Fruit fly (Drosophila melanogaster): ENCODE results near the gene CG32264.

CG32264 gene

dm6 chr3L:3765782-3766520 is 40.3 kb downstream of the CG32264 start (continued):
- TF ChIP-seq CG11398 (GFP tag; optimal IDR thresholded peaks at IDR 0.05) (peak; percentile 9), az2 (GFP tag; optimal IDR thresholded peaks at IDR 0.05) (peak; percentile 56), CG5180 (GFP tag; optimal IDR thresholded peaks at IDR 0.05) (peak; percentile 26), CG17568 (GFP tag; optimal IDR thresholded peaks at IDR 0.05) (peak; percentile 8), CG4424 (GFP tag; optimal IDR thresholded peaks at IDR 0.05) (peak; percentile 53), nmo (GFP tag; optimal IDR thresholded peaks at IDR 0.05) (peak; percentile 80), CG10654 (GFP tag; optimal IDR thresholded peaks at IDR 0.05) (peak; percentile 35), Aef1 (GFP tag; IDR thresholded peaks at IDR 0.05) (peak; percentile 54), CG15073 (GFP tag; optimal IDR thresholded peaks at IDR 0.05) (no peak), CG6654 (GFP tag; optimal IDR thresholded peaks at IDR 0.05) (peak; percentile 30), CG32532 (GFP tag; IDR thresholded peaks at IDR 0.05) (peak; percentile 81), CG6765 (GFP tag; optimal IDR thresholded peaks at IDR 0.05) (peak; percentile 60), Dek (tag; optimal IDR thresholded peaks at IDR 0.05) (peak; percentile 78), ranshi (GFP tag; IDR thresholded peaks at IDR 0.05) (peak; percentile 72), tap (tag; optimal IDR thresholded peaks at IDR 0.05) (peak; percentile 61), sima (GFP tag; optimal IDR thresholded peaks at IDR 0.05) (no peak), CG11696 (GFP tag; IDR thresholded peaks at IDR 0.05) (peak; percentile 42), Med (GFP tag) (peak; percentile 85), eve (GFP tag; optimal IDR thresholded peaks at IDR 0.05) (peak in 1 of 2 experiments; percentile 84), pb (GFP tag; optimal IDR thresholded peaks at IDR 0.05) (no peak), CG8281 (tag; optimal IDR thresholded peaks at IDR 0.05) (peak; percentile 57), caup (GFP tag; optimal IDR thresholded peaks at IDR 0.05; ENCODE audit: severe bottlenecking) (peak; percentile 58), Abd-B (GFP tag; optimal IDR thresholded peaks at IDR 0.05) (peak; percentile 70), tio (GFP tag; optimal IDR thresholded peaks at IDR 0.05) (peak; percentile 68), crc (GFP tag; optimal IDR thresholded peaks at IDR 0.05) (peak; percentile 10), Awh (GFP tag; IDR thresholded peaks at IDR 0.05) (peak; percentile 72), Mes4 (GFP tag; optimal IDR thresholded peaks at IDR 0.05) (no peak), chn (GFP tag; optimal IDR thresholded peaks at IDR 0.05) (peak; percentile 11), CG13296 (GFP tag; optimal IDR thresholded peaks at IDR 0.05) (peak; percentile 77), CG17912 (GFP tag; optimal IDR thresholded peaks at IDR 0.05) (peak; percentile 20), CG3407 (GFP tag; optimal IDR thresholded peaks at IDR 0.05) (peak; percentile 46), pum (GFP tag; optimal IDR thresholded peaks at IDR 0.05) (peak; percentile 19), vvl (GFP tag; IDR thresholded peaks at IDR 0.05) (peak; percentile 82), Xrp1 (GFP tag; IDR thresholded peaks at IDR 0.05) (peak; percentile 75), ci (GFP tag; IDR thresholded peaks at IDR 0.05) (peak; percentile 83), fd102C (GFP tag; optimal IDR thresholded peaks at IDR 0.05) (no peak), Hr3 (GFP tag; optimal IDR thresholded peaks at IDR 0.05) (peak; percentile 69), CG3065 (GFP tag; optimal IDR thresholded peaks at IDR 0.05) (peak; percentile 43), lov (optimal IDR thresholded peaks at IDR 0.05) (no peak), lov (GFP tag; IDR thresholded peaks at IDR 0.05) (no peak), Fer1 (GFP tag; optimal IDR thresholded peaks at IDR 0.05) (peak; percentile 62), Sox102F (GFP tag; optimal IDR thresholded peaks at IDR 0.05) (peak; percentile 89), ash1 (GFP tag; optimal IDR thresholded peaks at IDR 0.05) (no peak), CG7372 (GFP tag; IDR thresholded peaks at IDR 0.05) (peak; percentile 25; the same call in 1 of the 2 replicates), hkb (optimal IDR thresholded peaks at IDR 0.05) (no peak), hkb (GFP tag; IDR thresholded peaks at IDR 0.05) (peak; percentile 64), CG13775 (GFP tag; optimal IDR thresholded peaks at IDR 0.05) (peak; percentile 37), Hr78 (GFP tag; optimal IDR thresholded peaks at IDR 0.05) (peak in 1 of 2 experiments; percentile 71), E2f1 (GFP tag; IDR thresholded peaks at IDR 0.05) (peak; percentile 69), cwo (GFP tag; optimal IDR thresholded peaks at IDR 0.05) (peak; percentile 95)
